Worm (Caenorhabditis elegans): ENCODE measurements around the gene F59E12.3.

Gene F59E12.3

DNA sequence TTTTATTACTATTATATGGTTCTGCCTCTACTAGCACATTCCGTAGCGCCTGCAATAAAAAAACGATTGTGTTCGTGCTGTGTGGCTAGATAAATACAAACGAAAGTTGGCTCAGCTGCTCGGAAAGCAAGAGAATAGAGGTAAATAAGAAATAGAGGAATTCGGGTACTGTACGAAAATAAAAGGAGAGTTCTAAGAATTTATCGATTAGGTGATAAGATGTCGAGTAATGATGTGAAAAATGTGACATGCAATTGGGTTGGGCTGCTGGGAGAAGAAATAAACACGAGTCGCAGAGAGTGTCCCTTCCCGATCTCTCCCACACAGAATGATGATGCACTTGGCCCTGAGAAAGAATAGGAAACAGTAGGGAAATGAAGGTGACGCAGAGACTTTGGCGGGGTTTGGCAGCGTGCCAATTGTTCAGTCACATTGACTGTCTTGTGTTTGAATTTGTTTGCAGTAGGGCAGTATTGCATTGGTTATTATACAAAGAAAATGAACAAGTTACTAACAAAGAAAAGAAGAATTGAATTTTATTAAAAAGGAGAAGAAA, 44.7 kb upstream of the F59E12.3 start, which contains the start of gene cdc-14:
Gene cdc-14 (minus strand): TSS at position 51 of the 556 bp plus-strand sequence.
- TF ChIP-seq sdc-2 (tag; optimal IDR thresholded peaks at IDR 0.05) (peak; percentile 33), sox-2 (GFP tag; IDR thresholded peaks at IDR 0.05) (peak; percentile 18; the same call in 1 of the 2 replicates), ceh-31 (tag; optimal IDR thresholded peaks at IDR 0.05) (peak; percentile 65), ztf-16 (tag; optimal IDR thresholded peaks at IDR 0.05) (no peak), unc-55 (GFP tag; optimal IDR thresholded peaks at IDR 0.05) (peak; percentile 64), hlh-8 (tag; optimal IDR thresholded peaks at IDR 0.05) (peak; percentile 13), hlh-6 (tag; optimal IDR thresholded peaks at IDR 0.05) (peak; percentile 38), ceh-34 (tag; optimal IDR thresholded peaks at IDR 0.05) (peak; percentile 69), ref-2 (tag; optimal IDR thresholded peaks at IDR 0.05) (peak; percentile 56), ceh-45 (GFP tag; IDR thresholded peaks at IDR 0.05) (0 out of 2 replicates have a peak, but pooled peaks have one; percentile 24), elt-2 (tag; optimal IDR thresholded peaks at IDR 0.05) (peak; percentile 57), pqm-1 (tag; optimal IDR thresholded peaks at IDR 0.05) (no peak), ceh-18 (tag; optimal IDR thresholded peaks at IDR 0.05) (peak; percentile 81), T23F11.4 (GFP tag; optimal IDR thresholded peaks at IDR 0.05) (no peak), rnt-1 (tag; optimal IDR thresholded peaks at IDR 0.05) (peak; percentile 37), tbx-2 (tag; optimal IDR thresholded peaks at IDR 0.05) (peak; percentile 76), hlh-30 (tag; optimal IDR thresholded peaks at IDR 0.05; ENCODE audit: insufficient read depth) (peak; percentile 95), unc-42 (tag; optimal IDR thresholded peaks at IDR 0.05) (peak; percentile 59), nfya-1 (tag; optimal IDR thresholded peaks at IDR 0.05) (peak; percentile 72), pha-4 (tag; optimal IDR thresholded peaks at IDR 0.05) (no peak)

DNA sequence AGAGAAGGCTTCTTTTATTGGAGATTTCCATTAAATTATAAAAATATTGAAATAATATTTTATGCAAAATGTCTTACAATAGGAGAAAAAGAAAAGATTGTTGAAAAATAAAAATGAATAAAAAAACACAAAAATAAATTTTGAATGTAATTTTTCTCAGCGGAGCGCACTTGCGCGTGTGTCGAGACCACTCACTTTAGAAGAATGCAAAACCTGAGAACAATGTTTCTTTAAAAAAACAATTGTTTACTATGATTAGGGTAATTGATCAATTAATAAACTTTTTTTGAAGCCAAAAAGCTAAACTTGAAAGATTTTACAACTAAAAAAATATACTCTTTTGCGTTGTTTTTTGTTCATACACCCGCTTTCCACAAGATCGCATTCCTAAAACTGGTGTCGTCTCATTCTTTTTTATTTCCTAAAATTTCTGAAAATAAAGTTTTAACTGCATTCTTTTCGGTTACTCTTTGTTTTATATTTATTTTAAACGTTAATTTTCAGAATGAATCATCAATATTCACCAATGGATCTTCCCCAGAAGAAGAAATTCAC, 43.9 kb upstream of the F59E12.3 start, which contains the start of gene ttc-4:
Gene ttc-4 (plus strand): TSS at position 505 of the 555 bp plus-strand sequence.
- TF ChIP-seq zip-5 (tag; optimal IDR thresholded peaks at IDR 0.05) (peak; percentile 71), ceh-34 (tag; optimal IDR thresholded peaks at IDR 0.05) (peak; percentile 45), nhr-232 (tag; optimal IDR thresholded peaks at IDR 0.05) (no peak), Y22D7AL.16 (tag; optimal IDR thresholded peaks at IDR 0.05) (no peak), hlh-15 (tag; optimal IDR thresholded peaks at IDR 0.05) (no peak), mec-3 (tag; optimal IDR thresholded peaks at IDR 0.05; ENCODE audit: borderline replicate concordance) (no peak), ceh-31 (tag; optimal IDR thresholded peaks at IDR 0.05) (peak; percentile 90), nhr-11 (tag; optimal IDR thresholded peaks at IDR 0.05) (no peak), elt-2 (tag; optimal IDR thresholded peaks at IDR 0.05) (peak; percentile 90), ref-2 (tag; optimal IDR thresholded peaks at IDR 0.05) (peak; percentile 5), lim-6 (tag; optimal IDR thresholded peaks at IDR 0.05) (peak; percentile 27), tbx-2 (tag; optimal IDR thresholded peaks at IDR 0.05) (peak; percentile 80), ahr-1 (tag; optimal IDR thresholded peaks at IDR 0.05) (peak; percentile 22), ceh-2 (tag; optimal IDR thresholded peaks at IDR 0.05) (peak; percentile 33), unc-42 (tag; optimal IDR thresholded peaks at IDR 0.05) (peak; percentile 64), sox-4 (tag; optimal IDR thresholded peaks at IDR 0.05) (no peak), ceh-9 (tag; optimal IDR thresholded peaks at IDR 0.05) (no peak), ets-4 (tag; optimal IDR thresholded peaks at IDR 0.05) (peak; percentile 56), F13H6.1 (tag; optimal IDR thresholded peaks at IDR 0.05) (peak; percentile 54), ceh-14 (tag; optimal IDR thresholded peaks at IDR 0.05) (peak; percentile 52), C08G9.2 (tag; optimal IDR thresholded peaks at IDR 0.05) (peak; percentile 71), unc-86 (tag; optimal IDR thresholded peaks at IDR 0.05) (peak; percentile 29), pat-9 (tag; optimal IDR thresholded peaks at IDR 0.05) (no peak), dmd-4 (tag; optimal IDR thresholded peaks at IDR 0.05; ENCODE audit: borderline replicate concordance) (no peak), hlh-8 (tag; optimal IDR thresholded peaks at IDR 0.05) (peak; percentile 58), tbx-7 (tag; optimal IDR thresholded peaks at IDR 0.05) (peak; percentile 8), rnt-1 (tag; optimal IDR thresholded peaks at IDR 0.05) (peak; percentile 33), fax-1 (tag; optimal IDR thresholded peaks at IDR 0.05) (peak; percentile 8)

All from whole organism, late embryonic.